Fruit fly (Drosophila melanogaster) whole organism, prepupa: ENCODE measurements around the gene ex.

Experiments
- Blimp-1 ChIP-seq: fragments of 200-800 bp; sonication (Bioruptor generic); optimal IDR thresholded peaks from 3 replicates; lab custom pipeline; 2017; ENCODE audit warnings: missing biosample characterization, missing genetic modification characterization, mild to moderate bottlenecking, moderate library complexity, missing genetic modification reagents
- CG10631 ChIP-seq: fragments of 200-800 bp; sonication (Bioruptor generic); optimal IDR thresholded peaks from 2 replicates; lab custom pipeline; 2016; ENCODE audit warnings: missing biosample characterization, missing genetic modification characterization
- CG10669 ChIP-seq: fragments of 200-800 bp; sonication (Bioruptor generic); optimal IDR thresholded peaks from 3 replicates; lab custom pipeline; 2018; ENCODE audit warnings: missing biosample characterization, mild to moderate bottlenecking, missing genetic modification characterization, moderate library complexity
- CG11762 ChIP-seq: fragments of 200-800 bp; sonication (Bioruptor generic); optimal IDR thresholded peaks from 3 replicates; lab custom pipeline; 2016; ENCODE audit warnings: missing biosample characterization, missing genetic modification characterization; ENCODE audit not compliant: insufficient read depth
- CG11902 ChIP-seq: fragments of 200-800 bp; sonication (Bioruptor generic); optimal IDR thresholded peaks from 3 replicates; lab custom pipeline; 2016; ENCODE audit warnings: missing biosample characterization, missing genetic modification characterization
- CG15336 ChIP-seq: fragments of 200-800 bp; sonication (Bioruptor generic); IDR thresholded peaks from 2 replicates; pipeline ENCODE4 v1.3.6; 2022; ENCODE audit warnings: missing biosample characterization, missing genetic modification characterization
- CG1621 ChIP-seq: fragments of 200-800 bp; sonication (Bioruptor generic); optimal IDR thresholded peaks from 3 replicates; lab custom pipeline; 2018; ENCODE audit warnings: missing biosample characterization, mild to moderate bottlenecking, missing genetic modification characterization
- CG16779 ChIP-seq: fragments of 200-800 bp; sonication (Bioruptor generic); optimal IDR thresholded peaks from 3 replicates; lab custom pipeline; 2017; ENCODE audit warnings: missing biosample characterization, mild to moderate bottlenecking, missing genetic modification characterization
- CG3032 ChIP-seq: fragments of 200-800 bp; optimal IDR thresholded peaks from 2 replicates; lab custom pipeline; 2019; ENCODE audit warnings: missing biosample characterization, mild to moderate bottlenecking, missing genetic modification characterization, moderate library complexity
- CG34406 ChIP-seq: fragments of 200-800 bp; sonication (Bioruptor generic); optimal IDR thresholded peaks from 3 replicates; lab custom pipeline; 2016; ENCODE audit warnings: missing biosample characterization, missing genetic modification characterization
- CG3919 ChIP-seq: fragments of 200-800 bp; sonication (Bioruptor generic); optimal IDR thresholded peaks from 3 replicates; lab custom pipeline; 2016; ENCODE audit warnings: missing biosample characterization, missing genetic modification characterization
- CG6163 ChIP-seq: fragments of 200-800 bp; sonication (Bioruptor generic); IDR thresholded peaks from 3 replicates; pipeline ENCODE4 v1.3.6; 2022; ENCODE audit warnings: missing biosample characterization, missing genetic modification characterization
- CG6276 ChIP-seq: fragments of 200-800 bp; sonication (Bioruptor generic); optimal IDR thresholded peaks from 2 replicates; lab custom pipeline; 2017; ENCODE audit warnings: missing biosample characterization, mild to moderate bottlenecking, missing genetic modification characterization
- CG6808 ChIP-seq: fragments of 200-800 bp; sonication (Bioruptor generic); optimal IDR thresholded peaks from 3 replicates; lab custom pipeline; 2017; ENCODE audit warnings: missing biosample characterization, missing genetic modification characterization, mild to moderate bottlenecking, moderate library complexity, missing genetic modification reagents
- CG6854 ChIP-seq: fragments of 200-800 bp; sonication (Bioruptor generic); optimal IDR thresholded peaks from 2 replicates; lab custom pipeline; 2017; ENCODE audit warnings: missing biosample characterization, mild to moderate bottlenecking, missing genetic modification characterization
- CG7368 ChIP-seq: fragments of 200-800 bp; sonication (Bioruptor generic); optimal IDR thresholded peaks from 3 replicates; lab custom pipeline; 2016; ENCODE audit warnings: missing biosample characterization, missing genetic modification characterization
- CG8119 ChIP-seq: fragments of 200-800 bp; sonication (Bioruptor generic); IDR thresholded peaks from 3 replicates; pipeline ENCODE4 v1.3.6; 2022; ENCODE audit warnings: missing biosample characterization, missing genetic modification characterization
- CG8319 ChIP-seq: fragments of 200-800 bp; sonication (Bioruptor generic); optimal IDR thresholded peaks from 3 replicates; lab custom pipeline; 2016; ENCODE audit warnings: missing biosample characterization, missing genetic modification characterization
- CG8632 ChIP-seq: fragments of 200-800 bp; sonication (Bioruptor generic); optimal IDR thresholded peaks from 3 replicates; lab custom pipeline; 2016; ENCODE audit warnings: missing biosample characterization, missing genetic modification characterization
- CG9139 ChIP-seq: fragments of 200-800 bp; sonication (Bioruptor generic); optimal IDR thresholded peaks from 3 replicates; lab custom pipeline; 2017; ENCODE audit warnings: missing biosample characterization, mild to moderate bottlenecking, missing genetic modification characterization
- Eip93F ChIP-seq: fragments of 200-800 bp; sonication (Bioruptor generic); optimal IDR thresholded peaks from 2 replicates; lab custom pipeline; 2016; ENCODE audit warnings: missing biosample characterization, mild to moderate bottlenecking, missing genetic modification characterization
- Ets21C ChIP-seq: fragments of 200-800 bp; sonication (Bioruptor generic); optimal IDR thresholded peaks from 3 replicates; lab custom pipeline; 2016; ENCODE audit warnings: missing biosample characterization, missing genetic modification characterization
- Ets96B ChIP-seq: fragments of 200-800 bp; optimal IDR thresholded peaks from 2 replicates; lab custom pipeline; 2019; ENCODE audit warnings: missing biosample characterization, mild to moderate bottlenecking, missing genetic modification characterization, moderate library complexity
- Gug ChIP-seq: fragments of 200-800 bp; sonication (Bioruptor generic); IDR thresholded peaks from 2 replicates; pipeline ENCODE4 v1.3.6; 2022; ENCODE audit warnings: missing biosample characterization, missing genetic modification characterization
- Hr39 ChIP-seq: fragments of 200-800 bp; sonication (Bioruptor generic); optimal IDR thresholded peaks from 2 replicates; lab custom pipeline; 2016; ENCODE audit warnings: missing biosample characterization, missing genetic modification characterization
- Hr4 ChIP-seq: fragments of 200-800 bp; sonication (Bioruptor generic); optimal IDR thresholded peaks from 3 replicates; lab custom pipeline; 2016; ENCODE audit warnings: missing biosample characterization, missing genetic modification characterization
- Lpt ChIP-seq: fragments of 200-800 bp; sonication (Bioruptor generic); optimal IDR thresholded peaks from 3 replicates; lab custom pipeline; 2016; ENCODE audit warnings: missing biosample characterization, missing genetic modification characterization
- Smox ChIP-seq: fragments of 200-800 bp; sonication (Bioruptor generic); optimal IDR thresholded peaks from 3 replicates; lab custom pipeline; 2016; ENCODE audit warnings: missing biosample characterization, missing genetic modification characterization
- Sox14 ChIP-seq: fragments of 200-800 bp; sonication (Bioruptor generic); optimal IDR thresholded peaks from 3 replicates; lab custom pipeline; 2016; ENCODE audit warnings: missing biosample characterization, missing genetic modification characterization
- Sox15 ChIP-seq: fragments of 200-800 bp; sonication (Bioruptor generic); optimal IDR thresholded peaks from 3 replicates; lab custom pipeline; 2016; ENCODE audit warnings: missing biosample characterization, missing genetic modification characterization
- achi ChIP-seq: fragments of 200-800 bp; sonication (Bioruptor generic); optimal IDR thresholded peaks from 3 replicates; lab custom pipeline; 2016; ENCODE audit warnings: missing biosample characterization, missing genetic modification characterization
- acj6 ChIP-seq: fragments of 200-800 bp; sonication (Bioruptor generic); optimal IDR thresholded peaks from 3 replicates; lab custom pipeline; 2016; ENCODE audit warnings: missing biosample characterization, missing genetic modification characterization
- cyc ChIP-seq: fragments of 200-800 bp; sonication (Bioruptor generic); optimal IDR thresholded peaks from 3 replicates; lab custom pipeline; 2016; ENCODE audit warnings: missing biosample characterization, missing genetic modification characterization
- dac ChIP-seq: fragments of 200-800 bp; sonication (Bioruptor generic); optimal IDR thresholded peaks from 2 replicates; lab custom pipeline; 2017; ENCODE audit warnings: missing biosample characterization, mild to moderate bottlenecking, missing genetic modification characterization
- dsx ChIP-seq: fragments of 200-800 bp; optimal IDR thresholded peaks from 3 replicates; lab custom pipeline; 2019; ENCODE audit warnings: missing biosample characterization, mild to moderate bottlenecking, missing genetic modification characterization, moderate library complexity; ENCODE audit not compliant: poor library complexity, severe bottlenecking
- esn ChIP-seq: fragments of 200-800 bp; sonication (Bioruptor generic); optimal IDR thresholded peaks from 2 replicates; lab custom pipeline; 2016; ENCODE audit warnings: missing biosample characterization, mild to moderate bottlenecking, missing genetic modification characterization, moderate library complexity
- fd59A ChIP-seq: fragments of 200-800 bp; sonication (Bioruptor generic); optimal IDR thresholded peaks from 2 replicates; lab custom pipeline; 2017; ENCODE audit warnings: missing biosample characterization, mild to moderate bottlenecking, missing genetic modification characterization, missing genetic modification reagents
- fd85E ChIP-seq: fragments of 200-800 bp; sonication (Bioruptor generic); optimal IDR thresholded peaks from 3 replicates; lab custom pipeline; 2016; ENCODE audit warnings: missing biosample characterization, missing genetic modification characterization
- fkh ChIP-seq: fragments of 200-800 bp; sonication (Bioruptor generic); optimal IDR thresholded peaks from 3 replicates; lab custom pipeline; 2017; ENCODE audit warnings: missing biosample characterization, mild to moderate bottlenecking, missing genetic modification characterization, moderate library complexity
- lz ChIP-seq: fragments of 200-800 bp; sonication (Bioruptor generic); optimal IDR thresholded peaks from 3 replicates; lab custom pipeline; 2016; ENCODE audit warnings: missing biosample characterization, missing genetic modification characterization
- net ChIP-seq: fragments of 200-800 bp; sonication (Bioruptor generic); optimal IDR thresholded peaks from 3 replicates; lab custom pipeline; 2016; ENCODE audit warnings: missing biosample characterization, missing genetic modification characterization
- pdm3 ChIP-seq: fragments of 200-800 bp; sonication (Bioruptor generic); optimal IDR thresholded peaks from 3 replicates; lab custom pipeline; 2016; ENCODE audit warnings: missing biosample characterization, missing genetic modification characterization
- salr ChIP-seq, 2 experiments: fragments of 200-800 bp; sonication (Bioruptor generic); optimal IDR thresholded peaks; 3 replicates each; lab custom pipeline; 2016 to 2018; ENCODE audit warnings: missing biosample characterization in 2 of 2, missing genetic modification characterization in 2 of 2, mild to moderate bottlenecking in 1 of 2
- spab ChIP-seq: fragments of 200-800 bp; sonication (Bioruptor generic); optimal IDR thresholded peaks from 2 replicates; lab custom pipeline; 2017; ENCODE audit warnings: missing biosample characterization, mild to moderate bottlenecking, missing genetic modification characterization, missing genetic modification reagents
- ss ChIP-seq, 2 experiments: fragments of 200-800 bp; sonication (Bioruptor generic); optimal IDR thresholded peaks; 2 replicates in 1 of 2; 3 replicates in 1 of 2; lab custom pipeline; 2017 to 2018; ENCODE audit warnings: mild to moderate bottlenecking in 2 of 2, missing biosample characterization in 2 of 2, missing genetic modification characterization in 2 of 2, moderate library complexity in 1 of 2
- topi ChIP-seq: fragments of 200-800 bp; sonication (Bioruptor generic); optimal IDR thresholded peaks from 3 replicates; lab custom pipeline; 2016; ENCODE audit warnings: missing biosample characterization, missing genetic modification characterization
- vri ChIP-seq: fragments of 200-800 bp; sonication (Bioruptor generic); optimal IDR thresholded peaks from 3 replicates; lab custom pipeline; 2016; ENCODE audit warnings: missing biosample characterization, mild to moderate bottlenecking, missing genetic modification characterization

Gene ex

DNA sequence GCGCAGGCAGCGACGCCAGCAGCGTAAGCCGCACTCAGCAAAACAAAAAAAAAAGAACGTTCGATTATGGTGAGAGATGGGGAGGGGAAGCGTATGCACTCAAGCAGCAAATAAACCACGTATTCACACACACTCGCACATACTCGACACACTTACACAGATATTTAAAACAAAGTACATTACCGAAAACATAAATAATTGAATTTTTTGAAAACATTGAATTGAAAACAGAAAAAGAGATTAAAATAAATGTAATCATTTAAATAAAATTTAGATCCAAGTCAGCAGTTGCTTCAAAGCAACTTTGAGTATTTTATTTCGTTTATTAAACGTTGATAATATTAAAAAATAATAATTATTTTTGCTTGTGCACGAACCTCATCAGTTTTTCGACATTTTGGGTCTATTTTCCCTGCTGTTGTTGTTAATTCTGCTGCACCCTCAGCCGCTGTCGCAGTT is 40.0 kb downstream of the ex start (continued):
- TF ChIP-seq Hr4 (GFP tag; lab: Kevin White, UChicago) (peak; percentile 47), CG9139 (GFP tag; lab: Kevin White, UChicago) (peak; percentile 2), Lpt (GFP tag; lab: Kevin White, UChicago) (peak; percentile 31), CG15336 (GFP tag; lab: Robert Waterston, UW) (no peak), CG3032 (peak; percentile 44), CG10631 (GFP tag; lab: Kevin White, UChicago) (peak; percentile 62), Sox14 (GFP tag; lab: Kevin White, UChicago) (no peak), lz (GFP tag; lab: Kevin White, UChicago) (peak; percentile 13), Blimp-1 (GFP tag; lab: Kevin White, UChicago) (peak; percentile 49), CG6808 (GFP tag; lab: Kevin White, UChicago) (no peak), Hr39 (GFP tag; lab: Kevin White, UChicago) (no peak), net (GFP tag; lab: Kevin White, UChicago) (peak; percentile 41), CG3919 (GFP tag; lab: Kevin White, UChicago) (peak; percentile 43), spab (no peak)

DNA sequence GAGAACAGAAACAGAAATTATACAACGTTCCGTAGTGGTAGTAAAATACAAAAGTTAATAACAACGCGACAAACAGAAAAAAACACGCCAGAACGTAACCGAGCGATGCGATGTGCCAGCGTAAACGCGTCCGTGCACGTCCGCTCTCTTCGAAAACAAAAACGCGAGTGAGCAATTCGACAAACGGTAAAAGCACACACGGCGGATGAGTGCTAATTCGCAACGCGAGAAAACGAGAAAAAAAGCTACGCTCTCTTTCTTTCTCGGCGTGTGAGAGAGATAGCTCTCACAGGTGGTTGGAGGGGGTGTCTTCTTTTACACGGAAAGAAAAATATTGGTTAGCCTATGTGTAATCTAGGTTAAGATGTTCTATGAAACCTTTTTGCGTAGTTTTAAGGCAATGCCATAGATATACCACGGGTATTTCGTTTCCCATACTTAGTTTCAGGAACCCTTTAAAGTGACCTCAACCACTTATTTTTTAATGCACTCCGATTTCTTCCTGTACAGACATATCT is 41.1 kb downstream of the ex start, which contains the start of gene CG4297:
CG4297 (minus strand) TSS at position 128 of the 518 bp plus-strand sequence.
- TF ChIP-seq esn, result peak; percentile 80
- TF ChIP-seq CG7368 (GFP tag; lab: Kevin White, UChicago), result peak; percentile 68
- peak; percentile 83 for TF ChIP-seq Sox14 (GFP tag; lab: Kevin White, UChicago)
- TF ChIP-seq CG6163 (GFP tag; lab: Robert Waterston, UW), result no peak
- peak; percentile 73 for TF ChIP-seq cyc (GFP tag; lab: Kevin White, UChicago)
- TF ChIP-seq Sox15 (GFP tag; lab: Kevin White, UChicago), result peak; percentile 71
- TF ChIP-seq net (GFP tag; lab: Kevin White, UChicago), result peak; percentile 87
- TF ChIP-seq CG11762, result peak; percentile 73
- peak; percentile 72 for TF ChIP-seq CG6808 (GFP tag; lab: Kevin White, UChicago)
- peak; percentile 42 to 76 for TF ChIP-seq salr (GFP tag; optimal IDR thresholded peaks at IDR 0.05; lab: Kevin White, UChicago)
- TF ChIP-seq CG6276 (GFP tag; lab: Kevin White, UChicago), result peak; percentile 85
- peak; percentile 83 for TF ChIP-seq CG10669 (GFP tag; lab: Kevin White, UChicago)
- TF ChIP-seq CG1621, result peak; percentile 80
- peak; percentile 69 for TF ChIP-seq vri (GFP tag; lab: Kevin White, UChicago)
- TF ChIP-seq CG6854 (GFP tag; lab: Kevin White, UChicago), result peak; percentile 62
- no peak for TF ChIP-seq CG15336 (GFP tag; lab: Robert Waterston, UW)
- TF ChIP-seq pdm3 (GFP tag; lab: Kevin White, UChicago), result peak; percentile 87
- peak; percentile 77 for TF ChIP-seq Ets96B
- TF ChIP-seq Lpt (GFP tag; lab: Kevin White, UChicago), result peak; percentile 81
- peak; percentile 71 for TF ChIP-seq achi (GFP tag; lab: Kevin White, UChicago)
- peak; percentile 62 to 75 for TF ChIP-seq ss (GFP tag; optimal IDR thresholded peaks at IDR 0.05; lab: Kevin White, UChicago)
- peak; percentile 74 for TF ChIP-seq dsx
- TF ChIP-seq CG34406, result peak; percentile 71
- peak; percentile 69 for TF ChIP-seq CG11902 (GFP tag; lab: Kevin White, UChicago)
- TF ChIP-seq fd59A, result peak; percentile 38
- TF ChIP-seq CG8319 (GFP tag; lab: Kevin White, UChicago), result peak; percentile 75
- peak; percentile 81 for TF ChIP-seq acj6
- peak; percentile 84 for TF ChIP-seq CG3919 (GFP tag; lab: Kevin White, UChicago)
- TF ChIP-seq fkh (GFP tag; lab: Kevin White, UChicago), result peak; percentile 41
- peak; percentile 79 for TF ChIP-seq CG16779
- TF ChIP-seq topi (GFP tag; lab: Kevin White, UChicago), result peak; percentile 79
- peak; percentile 74 for TF ChIP-seq CG10631 (GFP tag; lab: Kevin White, UChicago)
- TF ChIP-seq fd85E, result no peak
- TF ChIP-seq CG8119 (GFP tag; lab: Robert Waterston, UW), result no peak
- peak; percentile 76 for TF ChIP-seq Smox (GFP tag; lab: Kevin White, UChicago)
- peak; percentile 52 for TF ChIP-seq CG9139 (GFP tag; lab: Kevin White, UChicago)
- peak; percentile 73 for TF ChIP-seq CG3032
- peak; percentile 64 for TF ChIP-seq Eip93F (GFP tag; lab: Kevin White, UChicago)
- TF ChIP-seq CG8632 (GFP tag; lab: Kevin White, UChicago), result peak; percentile 77
- peak; percentile 93 for TF ChIP-seq Hr4 (GFP tag; lab: Kevin White, UChicago)
- peak; percentile 65 for TF ChIP-seq Ets21C (GFP tag; lab: Kevin White, UChicago)
- TF ChIP-seq Gug, result no peak
- peak; percentile 84 for TF ChIP-seq dac (GFP tag; lab: Kevin White, UChicago)
